Fruit fly (Drosophila melanogaster) whole organism, adult: Measurements from ENCODE around the gene gb.

Source experiments
- CG11617 ChIP-seq: fragments of 200-800 bp; sonication (Bioruptor generic); optimal IDR thresholded peaks from 2 replicates; lab custom pipeline; 2017; ENCODE audit warnings: mild to moderate bottlenecking, missing biosample characterization, missing genetic modification reagents, missing genetic modification characterization
- CG12768 ChIP-seq: fragments of 200-800 bp; sonication (Bioruptor generic); optimal IDR thresholded peaks from 2 replicates; lab custom pipeline; 2017; ENCODE audit warnings: missing biosample characterization, missing genetic modification characterization, mild to moderate bottlenecking, moderate library complexity, missing genetic modification reagents
- CG14711 ChIP-seq: fragments of 200-800 bp; sonication (Bioruptor generic); optimal IDR thresholded peaks from 2 replicates; lab custom pipeline; 2018; ENCODE audit warnings: missing biosample characterization, mild to moderate bottlenecking, missing genetic modification characterization, moderate library complexity
- CG1620 ChIP-seq: fragments of 200-800 bp; sonication (Bioruptor generic); optimal IDR thresholded peaks from 2 replicates; lab custom pipeline; 2016; ENCODE audit warnings: missing biosample characterization, missing genetic modification characterization
- CG33017 ChIP-seq: fragments of 200-800 bp; sonication (Bioruptor generic); optimal IDR thresholded peaks from 2 replicates; lab custom pipeline; 2018; ENCODE audit warnings: missing biosample characterization, mild to moderate bottlenecking, missing genetic modification characterization, moderate library complexity
- CG5204 ChIP-seq: fragments of 200-800 bp; sonication (Bioruptor generic); optimal IDR thresholded peaks from 2 replicates; lab custom pipeline; 2016; ENCODE audit warnings: missing biosample characterization, missing genetic modification characterization
- CG7045 ChIP-seq: fragments of 200-800 bp; sonication (Bioruptor generic); optimal IDR thresholded peaks from 2 replicates; lab custom pipeline; 2017; ENCODE audit warnings: missing biosample characterization, mild to moderate bottlenecking, missing genetic modification characterization
- CG7101 ChIP-seq: fragments of 200-800 bp; sonication (Bioruptor generic); optimal IDR thresholded peaks from 2 replicates; lab custom pipeline; 2018; ENCODE audit warnings: missing biosample characterization, mild to moderate bottlenecking, missing genetic modification characterization, moderate library complexity
- Clk ChIP-seq: fragments of 200-800 bp; sonication (Bioruptor generic); optimal IDR thresholded peaks from 2 replicates; lab custom pipeline; 2017; ENCODE audit warnings: missing biosample characterization, missing genetic modification characterization
- Crg-1 ChIP-seq: fragments of 200-800 bp; sonication (Bioruptor generic); optimal IDR thresholded peaks from 2 replicates; lab custom pipeline; 2016; ENCODE audit warnings: missing biosample characterization, missing genetic modification characterization
- Hr96 ChIP-seq: fragments of 200-800 bp; sonication (Bioruptor generic); optimal IDR thresholded peaks from 2 replicates; lab custom pipeline; 2016; ENCODE audit warnings: missing biosample characterization, missing genetic modification characterization
- Mnt ChIP-seq: fragments of 200-800 bp; sonication (Bioruptor generic); optimal IDR thresholded peaks from 2 replicates; lab custom pipeline; 2016; ENCODE audit warnings: missing biosample characterization, mild to moderate bottlenecking, missing genetic modification characterization
- bab1 ChIP-seq: fragments of 200-800 bp; sonication (Bioruptor generic); optimal IDR thresholded peaks from 3 replicates; lab custom pipeline; 2019; ENCODE audit warnings: missing biosample characterization, mild to moderate bottlenecking, missing genetic modification characterization, moderate library complexity
- cic ChIP-seq: fragments of 200-800 bp; sonication (Bioruptor generic); optimal IDR thresholded peaks from 2 replicates; lab custom pipeline; 2017; ENCODE audit warnings: missing biosample characterization, mild to moderate bottlenecking, missing genetic modification characterization, moderate library complexity
- cnc ChIP-seq, 2 experiments: fragments of >200 bp; optimal IDR thresholded peaks; 2 replicates each; lab custom pipeline; 2017
- kay ChIP-seq: fragments of 200-800 bp; sonication (Bioruptor generic); peaks from one replicate; lab custom pipeline; 2016; ENCODE audit warnings: missing biosample characterization, missing genetic modification characterization, borderline replicate concordance
- ovo ChIP-seq: fragments of 200-800 bp; sonication (Bioruptor generic); optimal IDR thresholded peaks from 2 replicates; lab custom pipeline; 2016; ENCODE audit warnings: missing biosample characterization, missing genetic modification characterization
- pad ChIP-seq: fragments of 200-800 bp; sonication (Bioruptor generic); optimal IDR thresholded peaks from 3 replicates; lab custom pipeline; 2017; ENCODE audit warnings: missing biosample characterization, missing genetic modification characterization, mild to moderate bottlenecking, moderate library complexity, missing genetic modification reagents
- tj ChIP-seq: fragments of 200-800 bp; sonication (Bioruptor generic); optimal IDR thresholded peaks from 3 replicates; lab custom pipeline; 2017; ENCODE audit warnings: missing biosample characterization, mild to moderate bottlenecking, missing genetic modification characterization, moderate library complexity
- toe ChIP-seq: fragments of 200-800 bp; sonication (Bioruptor generic); optimal IDR thresholded peaks from 2 replicates; lab custom pipeline; 2016; ENCODE audit warnings: missing biosample characterization, missing genetic modification characterization

gb gene

dm6 chr3R:27082752-27083151, 29.3 kb downstream of the gb start:
- TF ChIP-seq CG14711 (tag; lab: Kevin White, UChicago) (no peak), CG5204 (GFP tag; lab: Kevin White, UChicago) (no peak), Hr96 (GFP tag; lab: Kevin White, UChicago) (no peak), pad (GFP tag; lab: Kevin White, UChicago) (no peak), CG7101 (no peak), Crg-1 (GFP tag; lab: Kevin White, UChicago) (no peak), tj (GFP tag; lab: Kevin White, UChicago) (no peak), Mnt (GFP tag; lab: Kevin White, UChicago) (no peak)

- TF ChIP-seq tj (GFP tag; lab: Kevin White, UChicago) (no peak), toe (GFP tag; lab: Kevin White, UChicago) (no peak), CG7045 (GFP tag; lab: Kevin White, UChicago) (no peak), ovo (GFP tag; lab: Kevin White, UChicago) (no peak), CG33017 (tag; lab: Kevin White, UChicago) (no peak), CG14711 (tag; lab: Kevin White, UChicago) (no peak), CG11617 (GFP tag; lab: Kevin White, UChicago) (no peak)
Measured at dm6 chr3R:27076618-27077017, 35.5 kb downstream of the gb start.

dm6 chr3R:27075694-27076093, 36.4 kb downstream of the gb start, which contains the start of gene CG14257:
TSS of gene CG14257 (plus strand) at chr3R:27075870.
- TF ChIP-seq cic (GFP tag; lab: Kevin White, UChicago) (no peak), bab1 (GFP tag; lab: Kevin White, UChicago) (no peak), Crg-1 (GFP tag; lab: Kevin White, UChicago) (no peak), CG1620 (GFP tag; lab: Kevin White, UChicago) (no peak), toe (GFP tag; lab: Kevin White, UChicago) (no peak), CG5204 (GFP tag; lab: Kevin White, UChicago) (no peak), CG7101 (no peak), ovo (GFP tag; lab: Kevin White, UChicago) (no peak)

- no peak for TF ChIP-seq Mnt (GFP tag; lab: Kevin White, UChicago)
- TF ChIP-seq cic (GFP tag; lab: Kevin White, UChicago) = no peak
- TF ChIP-seq CG33017 (tag; lab: Kevin White, UChicago) = no peak
- TF ChIP-seq bab1 (GFP tag; lab: Kevin White, UChicago) = no peak
- TF ChIP-seq kay (GFP tag; lab: Kevin White, UChicago) = peak; percentile 69
- peak; percentile 14 for TF ChIP-seq CG12768 (GFP tag; lab: Kevin White, UChicago)
- TF ChIP-seq tj (GFP tag; lab: Kevin White, UChicago) = no peak
- TF ChIP-seq CG14711 (tag; lab: Kevin White, UChicago) = no peak
- no peak for TF ChIP-seq Hr96 (GFP tag; lab: Kevin White, UChicago)
- no peak for TF ChIP-seq toe (GFP tag; lab: Kevin White, UChicago)
- TF ChIP-seq CG7045 (GFP tag; lab: Kevin White, UChicago) = no peak
Measured at dm6 chr3R:27070906-27071498, 41.1 kb downstream of the gb start.

dm6 chr3R:27069810-27070625, 42.1 kb downstream of the gb start, which contains the start of gene spz:
TSS of gene spz (minus strand) at chr3R:27070070.
- TF ChIP-seq CG14711 (tag; lab: Kevin White, UChicago) (no peak), Mnt (GFP tag; lab: Kevin White, UChicago) (no peak), cic (GFP tag; lab: Kevin White, UChicago) (no peak), CG12768 (GFP tag; lab: Kevin White, UChicago) (peak; percentile 11), pad (GFP tag; lab: Kevin White, UChicago) (peak; percentile 46), cnc (optimal IDR thresholded peaks at IDR 0.05; lab: Kevin White, UChicago) (no peak), ovo (GFP tag; lab: Kevin White, UChicago) (peak; percentile 40), CG33017 (tag; lab: Kevin White, UChicago) (no peak), Clk (GFP tag; lab: Kevin White, UChicago) (no peak), CG1620 (GFP tag; lab: Kevin White, UChicago) (no peak), kay (GFP tag; lab: Kevin White, UChicago) (no peak), Hr96 (GFP tag; lab: Kevin White, UChicago) (no peak), CG7101 (no peak), bab1 (GFP tag; lab: Kevin White, UChicago) (peak; percentile 31), tj (GFP tag; lab: Kevin White, UChicago) (no peak)

- TF ChIP-seq kay (GFP tag; lab: Kevin White, UChicago) (peak; percentile 75), Mnt (GFP tag; lab: Kevin White, UChicago) (no peak), Clk (GFP tag; lab: Kevin White, UChicago) (no peak), toe (GFP tag; lab: Kevin White, UChicago) (no peak), Hr96 (GFP tag; lab: Kevin White, UChicago) (no peak)
Measured at dm6 chr3R:27069201-27069600, 42.9 kb downstream of the gb start.
